Fruit fly (Drosophila melanogaster) whole organism: Measurements from ENCODE around the gene Rpp14a.

Experiments used
- CG8478 ChIP-seq: fragments of >200 bp; optimal IDR thresholded peaks from 2 replicates; lab custom pipeline; 2018; ENCODE audit warnings: inconsistent platforms
- Dll ChIP-seq: fragments of >200 bp; optimal IDR thresholded peaks from 2 replicates; lab custom pipeline; 2017
- EcR ChIP-seq, 2 experiments: fragments of >200 bp; optimal IDR thresholded peaks; 2 replicates each; lab custom pipeline; 2017; ENCODE audit warnings: missing biosample characterization in 2 of 2, missing genetic modification characterization in 2 of 2, missing genetic modification reagents in 2 of 2
- pan ChIP-seq: fragments of >200 bp; optimal IDR thresholded peaks from 2 replicates; lab custom pipeline; 2017
- psq ChIP-seq: fragments of >200 bp; optimal IDR thresholded peaks from 2 replicates; lab custom pipeline; 2017
- usp ChIP-seq: fragments of >200 bp; optimal IDR thresholded peaks from 2 replicates; lab custom pipeline; 2017; ENCODE audit warnings: missing biosample characterization, missing genetic modification characterization, mixed read lengths

Gene Rpp14a

dm6 chr3R:30056592-30057135 lies at the start of gene Rpp14a, which contains the start of gene CG7950:
Gene Rpp14a, plus strand, starts transcription at chr3R:30056859.
Gene CG7950, plus strand, starts transcription at chr3R:30056859.
- TF ChIP-seq psq (no peak), pan (lab: Kevin White, UChicago) (no peak), Dll (lab: Kevin White, UChicago) (no peak), CG8478 (lab: Kevin White, UChicago) (no peak), EcR (GFP tag; optimal IDR thresholded peaks at IDR 0.05; lab: Kevin White, UChicago) (no peak), usp (no peak)

- no peak for TF ChIP-seq pan (lab: Kevin White, UChicago)
- no peak for TF ChIP-seq Dll (lab: Kevin White, UChicago)
- TF ChIP-seq CG8478 (lab: Kevin White, UChicago) = no peak
- no peak for TF ChIP-seq psq
- no peak for TF ChIP-seq usp
- TF ChIP-seq EcR (GFP tag; optimal IDR thresholded peaks at IDR 0.05; lab: Kevin White, UChicago) = no peak
These were observed 47.5 kb upstream of the Rpp14a start, which contains the start of gene CG7912 for dm6 chr3R:30009173-30009572. Gene CG7912, minus strand, starts transcription at chr3R:30009189.

dm6 chr3R:30012602-30013489 lies 43.8 kb upstream of the Rpp14a start:
- TF ChIP-seq Dll (lab: Kevin White, UChicago) = no peak
- no peak for TF ChIP-seq pan (lab: Kevin White, UChicago)
- no peak for TF ChIP-seq EcR (GFP tag; optimal IDR thresholded peaks at IDR 0.05; lab: Kevin White, UChicago)
- TF ChIP-seq psq = no peak
- no peak for TF ChIP-seq usp

dm6 chr3R:30013909-30014308 lies 42.8 kb upstream of the Rpp14a start:
- TF ChIP-seq Dll (lab: Kevin White, UChicago) (no peak), EcR (GFP tag; optimal IDR thresholded peaks at IDR 0.05; lab: Kevin White, UChicago) (no peak), psq (no peak), pan (lab: Kevin White, UChicago) (no peak), CG8478 (lab: Kevin White, UChicago) (no peak), usp (no peak)

dm6 chr3R:30014480-30014879 lies 42.2 kb upstream of the Rpp14a start:
- TF ChIP-seq CG8478 (lab: Kevin White, UChicago) = no peak
- TF ChIP-seq usp = no peak

- TF ChIP-seq EcR (GFP tag; optimal IDR thresholded peaks at IDR 0.05; lab: Kevin White, UChicago) = no peak
- TF ChIP-seq CG8478 (lab: Kevin White, UChicago) = no peak
- TF ChIP-seq psq = no peak
- TF ChIP-seq pan (lab: Kevin White, UChicago) = no peak
- TF ChIP-seq Dll (lab: Kevin White, UChicago) = no peak
- no peak for TF ChIP-seq usp
These were observed 41.6 kb upstream of the Rpp14a start, which contains the start of gene CG7920 for dm6 chr3R:30014977-30015514. Gene CG7920, minus strand, starts transcription at chr3R:30015284.

dm6 chr3R:30021009-30021408 lies 35.6 kb upstream of the Rpp14a start:
- TF ChIP-seq Dll (lab: Kevin White, UChicago) (no peak), pan (lab: Kevin White, UChicago) (no peak), usp (no peak), psq (no peak), CG8478 (lab: Kevin White, UChicago) (no peak), EcR (GFP tag; optimal IDR thresholded peaks at IDR 0.05; lab: Kevin White, UChicago) (no peak)

- TF ChIP-seq usp (no peak), pan (lab: Kevin White, UChicago) (no peak), Dll (lab: Kevin White, UChicago) (no peak), EcR (GFP tag; optimal IDR thresholded peaks at IDR 0.05; lab: Kevin White, UChicago) (no peak), psq (no peak), CG8478 (lab: Kevin White, UChicago) (no peak)
These were observed 34.9 kb upstream of the Rpp14a start, which contains the start of gene Mgat2 for dm6 chr3R:30021559-30022451. Gene Mgat2, minus strand, starts transcription at chr3R:30022221.

dm6 chr3R:30022452-30023028 lies 34.1 kb upstream of the Rpp14a start, which contains the start of the genes RpS28a and Axn:
Gene RpS28a, minus strand, starts transcription at chr3R:30022648.
Gene Axn, plus strand, starts transcription at chr3R:30022842.
- no peak for TF ChIP-seq pan (lab: Kevin White, UChicago)
- TF ChIP-seq CG8478 (lab: Kevin White, UChicago) = no peak
- TF ChIP-seq usp = no peak
- TF ChIP-seq EcR (GFP tag; optimal IDR thresholded peaks at IDR 0.05; lab: Kevin White, UChicago) = no peak
- TF ChIP-seq psq = no peak
- no peak for TF ChIP-seq Dll (lab: Kevin White, UChicago)

- TF ChIP-seq CG8478 (lab: Kevin White, UChicago) = no peak
- TF ChIP-seq EcR (GFP tag; optimal IDR thresholded peaks at IDR 0.05; lab: Kevin White, UChicago) = no peak
- TF ChIP-seq Dll (lab: Kevin White, UChicago) = no peak
- TF ChIP-seq pan (lab: Kevin White, UChicago) = no peak
- TF ChIP-seq psq = no peak
- TF ChIP-seq usp = no peak
These were observed 33.2 kb upstream of the Rpp14a start for dm6 chr3R:30023445-30023844.

dm6 chr3R:30030061-30030460 lies 26.6 kb upstream of the Rpp14a start:
- TF ChIP-seq Dll (lab: Kevin White, UChicago) (no peak), EcR (GFP tag; optimal IDR thresholded peaks at IDR 0.05; lab: Kevin White, UChicago) (no peak), psq (no peak), usp (no peak), pan (lab: Kevin White, UChicago) (no peak), CG8478 (lab: Kevin White, UChicago) (no peak)
